Worm (Caenorhabditis elegans) whole organism, late embryonic: Measurements from ENCODE around the gene hpo-38.

Source experiments
- C08G9.2 ChIP-seq: sonication (generic microtip); optimal IDR thresholded peaks from 2 replicates; lab custom pipeline; 2016; ENCODE audit warnings: mild to moderate bottlenecking, missing genetic modification characterization, moderate library complexity, missing compliant biosample characterization
- C38D4.7 ChIP-seq: fragments of 200-800 bp; sonication (Bioruptor generic); optimal IDR thresholded peaks from 2 replicates; lab custom pipeline; 2018; ENCODE audit warnings: mild to moderate bottlenecking, missing genetic modification characterization, moderate library complexity, missing compliant biosample characterization
- K02D7.2 ChIP-seq: sonication (generic microtip); optimal IDR thresholded peaks from 2 replicates; lab custom pipeline; 2017; ENCODE audit warnings: mild to moderate bottlenecking, missing genetic modification characterization, missing compliant biosample characterization
- K09A11.1 ChIP-seq: sonication (generic microtip); optimal IDR thresholded peaks from 2 replicates; lab custom pipeline; 2017; ENCODE audit warnings: antibody characterized with exemption, mild to moderate bottlenecking, missing genetic modification characterization, missing compliant biosample characterization; ENCODE audit not compliant: insufficient read depth
- Y22D7AL.16 ChIP-seq: sonication (generic microtip); optimal IDR thresholded peaks from 2 replicates; lab custom pipeline; 2016; ENCODE audit warnings: missing genetic modification characterization, missing compliant biosample characterization
- ama-1 ChIP-seq: fragments of 150-350 bp; optimal IDR thresholded peaks from 2 replicates; lab custom pipeline; 2014
- ceh-14 ChIP-seq: sonication (generic microtip); optimal IDR thresholded peaks from 2 replicates; lab custom pipeline; 2016; ENCODE audit warnings: missing genotype, missing genetic modification characterization, missing compliant biosample characterization
- ceh-18 ChIP-seq: sonication (generic microtip); optimal IDR thresholded peaks from 2 replicates; lab custom pipeline; 2016; ENCODE audit warnings: missing genetic modification characterization, missing compliant biosample characterization
- ceh-2 ChIP-seq: sonication (generic microtip); optimal IDR thresholded peaks from 2 replicates; lab custom pipeline; 2016; ENCODE audit warnings: missing genotype, missing genetic modification characterization, missing compliant biosample characterization
- ceh-22 ChIP-seq: sonication (generic microtip); optimal IDR thresholded peaks from 2 replicates; lab custom pipeline; 2017; ENCODE audit warnings: missing biosample characterization, missing genetic modification characterization
- ceh-24 ChIP-seq: sonication (generic microtip); optimal IDR thresholded peaks from 2 replicates; lab custom pipeline; 2016; ENCODE audit warnings: mild to moderate bottlenecking, missing genetic modification characterization, missing compliant biosample characterization
- ceh-30 ChIP-seq: fragments of 150-350 bp; optimal IDR thresholded peaks from 2 replicates; lab custom pipeline; 2014; ENCODE audit warnings: missing biosample characterization, missing genetic modification characterization
- ceh-34 ChIP-seq: sonication (generic microtip); optimal IDR thresholded peaks from 2 replicates; lab custom pipeline; 2016; ENCODE audit warnings: mild to moderate bottlenecking, missing genetic modification characterization, missing compliant biosample characterization
- ceh-45 ChIP-seq: fragments of 200-800 bp; sonication (Bioruptor generic); IDR thresholded peaks from 2 replicates; pipeline ENCODE4 v1.3.6; 2022; ENCODE audit warnings: missing genetic modification reagents, missing genetic modification characterization, missing compliant biosample characterization
- dmd-4 ChIP-seq: sonication (generic microtip); optimal IDR thresholded peaks from 2 replicates; lab custom pipeline; 2016; ENCODE audit warnings: borderline replicate concordance, missing genetic modification characterization, missing compliant biosample characterization
- elt-2 ChIP-seq: sonication (generic microtip); optimal IDR thresholded peaks from 2 replicates; lab custom pipeline; 2016; ENCODE audit warnings: missing genetic modification reagents, missing genetic modification characterization, missing compliant biosample characterization
- ets-4 ChIP-seq: sonication (generic microtip); optimal IDR thresholded peaks from 2 replicates; lab custom pipeline; 2016; ENCODE audit warnings: missing genetic modification characterization, missing compliant biosample characterization
- fax-1 ChIP-seq: sonication (generic microtip); optimal IDR thresholded peaks from 2 replicates; lab custom pipeline; 2016; ENCODE audit warnings: missing genotype, missing genetic modification characterization, missing compliant biosample characterization
- fkh-6 ChIP-seq: sonication (generic microtip); optimal IDR thresholded peaks from 2 replicates; lab custom pipeline; 2016; ENCODE audit warnings: missing genetic modification characterization, missing compliant biosample characterization
- gmeb-2 ChIP-seq: sonication (generic microtip); optimal IDR thresholded peaks from 2 replicates; lab custom pipeline; 2016; ENCODE audit warnings: missing genetic modification characterization, inconsistent platforms, missing compliant biosample characterization
- hlh-13 ChIP-seq: fragments of 200-800 bp; sonication (Bioruptor generic); optimal IDR thresholded peaks from 2 replicates; lab custom pipeline; 2018; ENCODE audit warnings: mild to moderate bottlenecking, missing genetic modification characterization, missing compliant biosample characterization
- hlh-15 ChIP-seq: sonication (generic microtip); optimal IDR thresholded peaks from 2 replicates; lab custom pipeline; 2016; ENCODE audit warnings: missing genetic modification characterization, missing compliant biosample characterization
- hlh-30 ChIP-seq: sonication (generic microtip); optimal IDR thresholded peaks from 2 replicates; lab custom pipeline; 2017; ENCODE audit warnings: antibody characterized with exemption, missing genetic modification characterization, missing compliant biosample characterization; ENCODE audit not compliant: insufficient read depth
- hlh-8 ChIP-seq: sonication (generic microtip); optimal IDR thresholded peaks from 2 replicates; lab custom pipeline; 2016; ENCODE audit warnings: missing genotype, missing genetic modification characterization, missing compliant biosample characterization
- lin-11 ChIP-seq: fragments of 200-800 bp; sonication (Bioruptor generic); optimal IDR thresholded peaks from 2 replicates; lab custom pipeline; 2018; ENCODE audit warnings: mild to moderate bottlenecking, missing genetic modification characterization, missing compliant biosample characterization
- madf-2 ChIP-seq: sonication (generic microtip); optimal IDR thresholded peaks from 2 replicates; lab custom pipeline; 2017; ENCODE audit warnings: missing genetic modification characterization, missing compliant biosample characterization
- mec-3 ChIP-seq: sonication (generic microtip); optimal IDR thresholded peaks from 2 replicates; lab custom pipeline; 2016; ENCODE audit warnings: borderline replicate concordance, missing genetic modification characterization, missing compliant biosample characterization
- nfya-1 ChIP-seq: sonication (generic microtip); optimal IDR thresholded peaks from 2 replicates; lab custom pipeline; 2017; ENCODE audit warnings: missing genetic modification characterization, mild to moderate bottlenecking, missing compliant biosample characterization, antibody characterized with exemption, moderate library complexity
- nhr-11 ChIP-seq: fragments of 150-350 bp; optimal IDR thresholded peaks from 2 replicates; lab custom pipeline; 2014; ENCODE audit warnings: missing biosample characterization, missing genetic modification characterization
- nhr-232 ChIP-seq: sonication (generic microtip); optimal IDR thresholded peaks from 2 replicates; lab custom pipeline; 2016; ENCODE audit warnings: missing genetic modification characterization, missing compliant biosample characterization
- pat-9 ChIP-seq: fragments of 200-800 bp; sonication (Bioruptor generic); optimal IDR thresholded peaks from 2 replicates; lab custom pipeline; 2018; ENCODE audit warnings: mild to moderate bottlenecking, missing genetic modification characterization, moderate library complexity, missing compliant biosample characterization
- pax-1 ChIP-seq: fragments of 150-350 bp; optimal IDR thresholded peaks from 2 replicates; lab custom pipeline; 2014; ENCODE audit warnings: missing biosample characterization, missing genetic modification characterization
- pha-4 ChIP-seq: fragments of 150-350 bp; optimal IDR thresholded peaks from 2 replicates; lab custom pipeline; 2018; ENCODE audit warnings: missing biosample characterization, missing genetic modification reagents, missing genetic modification characterization
- pros-1 ChIP-seq: fragments of 150-350 bp; optimal IDR thresholded peaks from 2 replicates; lab custom pipeline; 2014; ENCODE audit warnings: missing biosample characterization, missing genetic modification reagents, missing genetic modification characterization
- sox-2 ChIP-seq: fragments of 200-800 bp; sonication (Bioruptor generic); IDR thresholded peaks from 2 replicates; pipeline ENCODE4 v1.3.6; 2022; ENCODE audit warnings: missing genetic modification reagents, missing genetic modification characterization, missing compliant biosample characterization
- sox-4 ChIP-seq: sonication (generic microtip); optimal IDR thresholded peaks from 2 replicates; lab custom pipeline; 2017; ENCODE audit warnings: mild to moderate bottlenecking, missing genetic modification characterization, inconsistent platforms, missing compliant biosample characterization
- syd-9 ChIP-seq: sonication (generic microtip); optimal IDR thresholded peaks from 2 replicates; lab custom pipeline; 2016; ENCODE audit warnings: mild to moderate bottlenecking, missing genetic modification characterization, moderate library complexity, missing compliant biosample characterization
- unc-42 ChIP-seq: sonication (generic microtip); optimal IDR thresholded peaks from 2 replicates; lab custom pipeline; 2016; ENCODE audit warnings: missing genotype, missing genetic modification characterization, missing compliant biosample characterization
- unc-55 ChIP-seq: sonication (generic microtip); optimal IDR thresholded peaks from 2 replicates; lab custom pipeline; 2017; ENCODE audit warnings: missing biosample characterization, missing genetic modification reagents, missing genetic modification characterization
- zip-5 ChIP-seq: sonication (generic microtip); optimal IDR thresholded peaks from 2 replicates; lab custom pipeline; 2016; ENCODE audit warnings: missing genetic modification characterization, missing compliant biosample characterization
- ztf-16 ChIP-seq: sonication (generic microtip); optimal IDR thresholded peaks from 2 replicates; lab custom pipeline; 2017; ENCODE audit warnings: missing genetic modification characterization, missing compliant biosample characterization

The hpo-38 gene

ce11 chrIII:227033-227432, 3.2 kb upstream of the hpo-38 start:
- TF ChIP-seq lin-11 (tag; lab: Kevin White, UChicago) (no peak), syd-9 (tag; lab: Kevin White, UChicago) (no peak), madf-2 (tag; lab: Kevin White, UChicago) (no peak), mec-3 (tag; lab: Kevin White, UChicago) (no peak), nfya-1 (no peak), ceh-22 (no peak), C08G9.2 (tag; lab: Kevin White, UChicago) (no peak), hlh-15 (tag; lab: Kevin White, UChicago) (no peak), pros-1 (tag; lab: Kevin White, UChicago) (no peak)

- no peak for TF ChIP-seq hlh-13 (GFP tag; lab: Kevin White, UChicago)
- TF ChIP-seq unc-42 (tag; lab: Kevin White, UChicago): peak; percentile 42
- TF ChIP-seq fkh-6 (tag; lab: Kevin White, UChicago): no peak
- TF ChIP-seq lin-11 (tag; lab: Kevin White, UChicago): no peak
- TF ChIP-seq ceh-34 (tag; lab: Kevin White, UChicago): no peak
- TF ChIP-seq ceh-45: no peak
- no peak for TF ChIP-seq ztf-16
- peak; percentile 32 for TF ChIP-seq elt-2
- no peak for TF ChIP-seq syd-9 (tag; lab: Kevin White, UChicago)
- no peak for TF ChIP-seq ceh-2 (tag; lab: Kevin White, UChicago)
- TF ChIP-seq Y22D7AL.16 (tag; lab: Kevin White, UChicago): no peak
- no peak for TF ChIP-seq pax-1 (tag; lab: Kevin White, UChicago)
- no peak for TF ChIP-seq nhr-232
- TF ChIP-seq zip-5: no peak
- TF ChIP-seq ceh-14 (tag; lab: Kevin White, UChicago): peak; percentile 1
- TF ChIP-seq ceh-30 (tag; lab: Kevin White, UChicago): peak; percentile 15
- no peak for TF ChIP-seq ceh-24 (tag; lab: Kevin White, UChicago)
- TF ChIP-seq fax-1 (tag; lab: Kevin White, UChicago): no peak
- TF ChIP-seq hlh-8 (tag; lab: Kevin White, UChicago): no peak
- TF ChIP-seq sox-2 (GFP tag; lab: Robert Waterston, UW): no peak
- TF ChIP-seq pat-9 (tag; lab: Kevin White, UChicago): peak; percentile 38
- TF ChIP-seq nhr-11 (tag; lab: Kevin White, UChicago): no peak
These were observed 4.9 kb downstream of the hpo-38 start for ce11 chrIII:235115-235514.

- TF ChIP-seq pha-4 (no peak), fkh-6 (tag; lab: Kevin White, UChicago) (no peak), lin-11 (tag; lab: Kevin White, UChicago) (no peak), dmd-4 (no peak), unc-55 (GFP tag; lab: Kevin White, UChicago) (no peak), ceh-30 (tag; lab: Kevin White, UChicago) (no peak), K02D7.2 (tag; lab: Kevin White, UChicago) (no peak), sox-4 (tag; lab: Kevin White, UChicago) (no peak), ama-1 (lab: Kevin White, UChicago) (no peak), zip-5 (no peak), hlh-30 (no peak), C38D4.7 (no peak), madf-2 (tag; lab: Kevin White, UChicago) (no peak), ceh-18 (tag; lab: Kevin White, UChicago) (no peak), elt-2 (no peak), ets-4 (tag; lab: Kevin White, UChicago) (no peak), gmeb-2 (tag; lab: Kevin White, UChicago) (no peak), K09A11.1 (tag; lab: Kevin White, UChicago) (no peak)
These were observed 5.3 kb downstream of the hpo-38 start, which contains the start of gene hpo-29 for ce11 chrIII:235544-235943. TSS of gene hpo-29 (plus strand) at chrIII:235844.
